Fruit fly (Drosophila melanogaster) whole organism, larva: Measurements from ENCODE around the gene CG33099.

Source experiments
- noc ChIP-seq: fragments of 200-800 bp; sonication (Bioruptor generic); optimal IDR thresholded peaks from 3 replicates; lab custom pipeline; 2019; ENCODE audit warnings: missing biosample characterization, mild to moderate bottlenecking, missing genetic modification characterization, moderate library complexity

CG33099 gene

dm6 chr3R:22524344-22525072 is 5.9 kb downstream of the CG33099 start:
- no peak for TF ChIP-seq noc (tag; lab: Kevin White, UChicago)

- peak; percentile 32 for TF ChIP-seq noc (tag; lab: Kevin White, UChicago)
These were observed 7.5 kb downstream of the CG33099 start for dm6 chr3R:22522859-22523258.

- TF ChIP-seq noc (tag; lab: Kevin White, UChicago) = no peak
These were observed 8.3 kb downstream of the CG33099 start for dm6 chr3R:22522042-22522441.

dm6 chr3R:22520481-22520880 is 9.9 kb downstream of the CG33099 start:
- peak; percentile 33 for TF ChIP-seq noc (tag; lab: Kevin White, UChicago)

dm6 chr3R:22518760-22519159 is 11.6 kb downstream of the CG33099 start:
- no peak for TF ChIP-seq noc (tag; lab: Kevin White, UChicago)

dm6 chr3R:22518285-22518684 is 12.1 kb downstream of the CG33099 start:
- peak; percentile 70 for TF ChIP-seq noc (tag; lab: Kevin White, UChicago)

dm6 chr3R:22515384-22515783 is 15.0 kb downstream of the CG33099 start:
- TF ChIP-seq noc (tag; lab: Kevin White, UChicago) = no peak

dm6 chr3R:22503630-22504029 is 26.7 kb downstream of the CG33099 start:
- TF ChIP-seq noc (tag; lab: Kevin White, UChicago) = no peak

- no peak for TF ChIP-seq noc (tag; lab: Kevin White, UChicago)
These were observed 33.3 kb downstream of the CG33099 start, which contains the start of gene Octbeta1R for dm6 chr3R:22497025-22497424. Gene Octbeta1R, plus strand, starts transcription at chr3R:22497215.

- peak; percentile 68 for TF ChIP-seq noc (tag; lab: Kevin White, UChicago)
These were observed 35.7 kb downstream of the CG33099 start for dm6 chr3R:22494523-22495309.

dm6 chr3R:22492767-22493166 is 37.6 kb downstream of the CG33099 start, which contains the start of gene tHMG2:
Gene tHMG2, plus strand, starts transcription at chr3R:22492953.
- no peak for TF ChIP-seq noc (tag; lab: Kevin White, UChicago)

dm6 chr3R:22491088-22491879 is 39.1 kb downstream of the CG33099 start, which contains the start of the genes CCT1 and tHMG1:
Gene CCT1, minus strand, starts transcription at chr3R:22491439.
Gene tHMG1, plus strand, starts transcription at chr3R:22491829.
- TF ChIP-seq noc (tag; lab: Kevin White, UChicago) = no peak

dm6 chr3R:22488855-22489254 is 41.5 kb downstream of the CG33099 start, which contains the start of gene CG5376:
Gene CG5376, minus strand, starts transcription at chr3R:22488955.
- TF ChIP-seq noc (tag; lab: Kevin White, UChicago) = no peak

dm6 chr3R:22487037-22487492 is 43.3 kb downstream of the CG33099 start, which contains the start of gene Pfdn5:
Gene Pfdn5, plus strand, starts transcription at chr3R:22487039.
- no peak for TF ChIP-seq noc (tag; lab: Kevin White, UChicago)

- no peak for TF ChIP-seq noc (tag; lab: Kevin White, UChicago)
These were observed 46.8 kb downstream of the CG33099 start for dm6 chr3R:22483537-22483936.
